Fruit fly (Drosophila melanogaster) whole organism, prepupa: ENCODE measurements around the gene CG14892.

Source experiments
- Blimp-1 ChIP-seq: fragments of 200-800 bp; sonication (Bioruptor generic); optimal IDR thresholded peaks from 3 replicates; lab custom pipeline; 2017; ENCODE audit warnings: missing biosample characterization, missing genetic modification characterization, mild to moderate bottlenecking, moderate library complexity, missing genetic modification reagents
- CG11294 ChIP-seq: fragments of 200-800 bp; sonication (Bioruptor generic); IDR thresholded peaks from 2 replicates; pipeline ENCODE4 v1.3.6; 2022; ENCODE audit warnings: missing biosample characterization, missing genetic modification characterization
- CG32006 ChIP-seq: fragments of 200-800 bp; sonication (Bioruptor generic); optimal IDR thresholded peaks from 3 replicates; lab custom pipeline; 2017; ENCODE audit warnings: missing biosample characterization, mild to moderate bottlenecking, missing genetic modification characterization
- CG34406 ChIP-seq: fragments of 200-800 bp; sonication (Bioruptor generic); optimal IDR thresholded peaks from 3 replicates; lab custom pipeline; 2016; ENCODE audit warnings: missing biosample characterization, missing genetic modification characterization
- CG6808 ChIP-seq: fragments of 200-800 bp; sonication (Bioruptor generic); optimal IDR thresholded peaks from 3 replicates; lab custom pipeline; 2017; ENCODE audit warnings: missing biosample characterization, missing genetic modification characterization, mild to moderate bottlenecking, moderate library complexity, missing genetic modification reagents
- CG6854 ChIP-seq: fragments of 200-800 bp; sonication (Bioruptor generic); optimal IDR thresholded peaks from 2 replicates; lab custom pipeline; 2017; ENCODE audit warnings: missing biosample characterization, mild to moderate bottlenecking, missing genetic modification characterization
- CG8119 ChIP-seq: fragments of 200-800 bp; sonication (Bioruptor generic); IDR thresholded peaks from 3 replicates; pipeline ENCODE4 v1.3.6; 2022; ENCODE audit warnings: missing biosample characterization, missing genetic modification characterization
- CG8319 ChIP-seq: fragments of 200-800 bp; sonication (Bioruptor generic); optimal IDR thresholded peaks from 3 replicates; lab custom pipeline; 2016; ENCODE audit warnings: missing biosample characterization, missing genetic modification characterization
- Eip75B ChIP-seq: fragments of 200-800 bp; sonication (Bioruptor generic); optimal IDR thresholded peaks from 3 replicates; lab custom pipeline; 2016; ENCODE audit warnings: missing biosample characterization, missing genetic modification characterization
- Eip78C ChIP-seq: fragments of 200-800 bp; sonication (Bioruptor generic); peaks from one replicate; lab custom pipeline; 2016; ENCODE audit warnings: missing biosample characterization, missing genetic modification characterization
- Lpt ChIP-seq: fragments of 200-800 bp; sonication (Bioruptor generic); optimal IDR thresholded peaks from 3 replicates; lab custom pipeline; 2016; ENCODE audit warnings: missing biosample characterization, missing genetic modification characterization
- Met ChIP-seq: fragments of 200-800 bp; sonication (Bioruptor generic); optimal IDR thresholded peaks from 3 replicates; lab custom pipeline; 2016; ENCODE audit warnings: missing biosample characterization, missing genetic modification characterization
- Sox102F ChIP-seq: fragments of 200-800 bp; sonication (Bioruptor generic); optimal IDR thresholded peaks from 2 replicates; lab custom pipeline; 2016; ENCODE audit warnings: missing biosample characterization, mild to moderate bottlenecking, missing genetic modification characterization
- Sox15 ChIP-seq: fragments of 200-800 bp; sonication (Bioruptor generic); optimal IDR thresholded peaks from 3 replicates; lab custom pipeline; 2016; ENCODE audit warnings: missing biosample characterization, missing genetic modification characterization
- achi ChIP-seq: fragments of 200-800 bp; sonication (Bioruptor generic); optimal IDR thresholded peaks from 3 replicates; lab custom pipeline; 2016; ENCODE audit warnings: missing biosample characterization, missing genetic modification characterization
- cyc ChIP-seq: fragments of 200-800 bp; sonication (Bioruptor generic); optimal IDR thresholded peaks from 3 replicates; lab custom pipeline; 2016; ENCODE audit warnings: missing biosample characterization, missing genetic modification characterization
- dac ChIP-seq: fragments of 200-800 bp; sonication (Bioruptor generic); optimal IDR thresholded peaks from 2 replicates; lab custom pipeline; 2017; ENCODE audit warnings: missing biosample characterization, mild to moderate bottlenecking, missing genetic modification characterization
- eg ChIP-seq: fragments of 200-800 bp; sonication (Bioruptor generic); IDR thresholded peaks from 3 replicates; pipeline ENCODE4 v1.3.6; 2022; ENCODE audit warnings: missing biosample characterization, missing genetic modification characterization
- fkh ChIP-seq: fragments of 200-800 bp; sonication (Bioruptor generic); optimal IDR thresholded peaks from 3 replicates; lab custom pipeline; 2017; ENCODE audit warnings: missing biosample characterization, mild to moderate bottlenecking, missing genetic modification characterization, moderate library complexity
- lz ChIP-seq: fragments of 200-800 bp; sonication (Bioruptor generic); optimal IDR thresholded peaks from 3 replicates; lab custom pipeline; 2016; ENCODE audit warnings: missing biosample characterization, missing genetic modification characterization
- net ChIP-seq: fragments of 200-800 bp; sonication (Bioruptor generic); optimal IDR thresholded peaks from 3 replicates; lab custom pipeline; 2016; ENCODE audit warnings: missing biosample characterization, missing genetic modification characterization
- salr ChIP-seq, 2 experiments: fragments of 200-800 bp; sonication (Bioruptor generic); optimal IDR thresholded peaks; 3 replicates each; lab custom pipeline; 2016 to 2018; ENCODE audit warnings: missing biosample characterization in 2 of 2, missing genetic modification characterization in 2 of 2, mild to moderate bottlenecking in 1 of 2
- spab ChIP-seq: fragments of 200-800 bp; sonication (Bioruptor generic); optimal IDR thresholded peaks from 2 replicates; lab custom pipeline; 2017; ENCODE audit warnings: missing biosample characterization, mild to moderate bottlenecking, missing genetic modification characterization, missing genetic modification reagents
- svp ChIP-seq: fragments of 200-800 bp; sonication (Bioruptor generic); peaks from one replicate; lab custom pipeline; 2016; ENCODE audit warnings: missing biosample characterization, missing genetic modification characterization
- topi ChIP-seq: fragments of 200-800 bp; sonication (Bioruptor generic); optimal IDR thresholded peaks from 3 replicates; lab custom pipeline; 2016; ENCODE audit warnings: missing biosample characterization, missing genetic modification characterization
- vri ChIP-seq: fragments of 200-800 bp; sonication (Bioruptor generic); optimal IDR thresholded peaks from 3 replicates; lab custom pipeline; 2016; ENCODE audit warnings: missing biosample characterization, mild to moderate bottlenecking, missing genetic modification characterization

The CG14892 gene

dm6 chr3R:16594056-16594858 lies at the start of gene CG14892:
Gene CG14892 (plus strand): TSS chr3R:16594414.
- TF ChIP-seq Eip78C (GFP tag; lab: Kevin White, UChicago) (peak; percentile 42), eg (0 out of 3 replicates have a peak, but pooled peaks have one; percentile 9), fkh (GFP tag; lab: Kevin White, UChicago) (no peak), CG8119 (GFP tag; lab: Robert Waterston, UW) (peak; percentile 43; the same call in 1 of the 3 replicates)

dm6 chr3R:16545705-16546104 lies 48.5 kb upstream of the CG14892 start:
- TF ChIP-seq CG6808 (GFP tag; lab: Kevin White, UChicago) (no peak), Lpt (GFP tag; lab: Kevin White, UChicago) (no peak), Eip78C (GFP tag; lab: Kevin White, UChicago) (peak; percentile 35)

- TF ChIP-seq CG11294 (GFP tag; lab: Robert Waterston, UW): no peak
- TF ChIP-seq CG8319 (GFP tag; lab: Kevin White, UChicago): no peak
- TF ChIP-seq Sox15 (GFP tag; lab: Kevin White, UChicago): no peak
- no peak for TF ChIP-seq Met (GFP tag; lab: Kevin White, UChicago)
- TF ChIP-seq achi (GFP tag; lab: Kevin White, UChicago): no peak
- TF ChIP-seq net (GFP tag; lab: Kevin White, UChicago): no peak
- no peak for TF ChIP-seq Sox102F (GFP tag; lab: Kevin White, UChicago)
- no peak for TF ChIP-seq lz (GFP tag; lab: Kevin White, UChicago)
- no peak for TF ChIP-seq dac (GFP tag; lab: Kevin White, UChicago)
- TF ChIP-seq CG6808 (GFP tag; lab: Kevin White, UChicago): no peak
- no peak for TF ChIP-seq salr (GFP tag; optimal IDR thresholded peaks at IDR 0.05; lab: Kevin White, UChicago)
Observed at dm6 chr3R:16551680-16552627, 42.3 kb upstream of the CG14892 start.

- TF ChIP-seq Eip78C (GFP tag; lab: Kevin White, UChicago) (peak; percentile 57), Sox15 (GFP tag; lab: Kevin White, UChicago) (no peak), CG11294 (GFP tag; lab: Robert Waterston, UW) (no peak), spab (no peak), CG32006 (GFP tag; lab: Kevin White, UChicago) (peak; percentile 12), Eip75B (GFP tag; lab: Kevin White, UChicago) (no peak), CG34406 (no peak)
Observed at dm6 chr3R:16553459-16554230, 40.6 kb upstream of the CG14892 start.

- TF ChIP-seq svp (GFP tag; lab: Kevin White, UChicago) (peak; percentile 56), Blimp-1 (no peak), CG11294 (GFP tag; lab: Robert Waterston, UW) (no peak), Sox102F (GFP tag; lab: Kevin White, UChicago) (no peak), topi (GFP tag; lab: Kevin White, UChicago) (peak; percentile 8), cyc (GFP tag; lab: Kevin White, UChicago) (peak; percentile 26), CG6854 (GFP tag; lab: Kevin White, UChicago) (no peak), vri (no peak)
- TF ChIP-seq, all 60 proteins: peak for 3
Observed at dm6 chr3R:16558623-16559155, 35.5 kb upstream of the CG14892 start.
